Fruit fly (Drosophila melanogaster) whole organism, embryonic: Measurements from ENCODE around the gene CG42486.

ENCODE experiments used
- Atf6 ChIP-seq: fragments of 200-800 bp; sonication (Bioruptor generic); IDR thresholded peaks from 2 replicates; pipeline ENCODE4 v1.3.6; 2022; ENCODE audit warnings: missing biosample characterization, missing genetic modification characterization
- CG1024 ChIP-seq: fragments of 200-800 bp; sonication (Bioruptor generic); IDR thresholded peaks from 2 replicates; pipeline ENCODE4 v1.3.6; 2022; ENCODE audit warnings: missing biosample characterization, missing genetic modification characterization
- CG11560 ChIP-seq: fragments of 200-800 bp; sonication (Bioruptor generic); IDR thresholded peaks from 3 replicates; pipeline ENCODE4 v1.3.6; 2022; ENCODE audit warnings: missing biosample characterization, missing genetic modification characterization
- CG13894 ChIP-seq: fragments of 200-800 bp; sonication (Bioruptor generic); optimal IDR thresholded peaks from 3 replicates; lab custom pipeline; 2018; ENCODE audit warnings: missing biosample characterization, mild to moderate bottlenecking, missing genetic modification characterization, moderate library complexity
- CG1529 ChIP-seq: fragments of 200-800 bp; sonication (Bioruptor generic); optimal IDR thresholded peaks from 3 replicates; lab custom pipeline; 2018; ENCODE audit warnings: missing biosample characterization, missing genetic modification characterization
- CG15479 ChIP-seq: fragments of 200-800 bp; sonication (Bioruptor generic); optimal IDR thresholded peaks from 3 replicates; lab custom pipeline; 2019; ENCODE audit warnings: missing biosample characterization, mild to moderate bottlenecking, missing genetic modification characterization, moderate library complexity
- CG15601 ChIP-seq: fragments of 200-800 bp; sonication (Bioruptor generic); optimal IDR thresholded peaks from 3 replicates; lab custom pipeline; 2019; ENCODE audit warnings: missing biosample characterization, mild to moderate bottlenecking, missing genetic modification characterization, moderate library complexity
- CG17361 ChIP-seq: fragments of 200-800 bp; sonication (Bioruptor generic); IDR thresholded peaks from 3 replicates; pipeline ENCODE4 v1.3.6; 2022; ENCODE audit warnings: missing biosample characterization, missing genetic modification characterization
- CG30020 ChIP-seq: fragments of 200-800 bp; optimal IDR thresholded peaks from 2 replicates; lab custom pipeline; 2019; ENCODE audit warnings: missing biosample characterization, mild to moderate bottlenecking, missing genetic modification characterization, moderate library complexity
- CG31441 ChIP-seq: fragments of 200-800 bp; sonication (Bioruptor generic); IDR thresholded peaks from 2 replicates; pipeline ENCODE4 v1.3.6; 2022; ENCODE audit warnings: missing biosample characterization, missing genetic modification characterization
- CG34422 ChIP-seq: fragments of 200-800 bp; sonication (Bioruptor generic); IDR thresholded peaks from 3 replicates; pipeline ENCODE4 v1.3.6; 2022; ENCODE audit warnings: missing biosample characterization, missing genetic modification characterization
- CG42726 ChIP-seq: fragments of 200-800 bp; sonication (Bioruptor generic); IDR thresholded peaks from 2 replicates; pipeline ENCODE4 v1.3.6; 2022; ENCODE audit warnings: missing biosample characterization, missing genetic modification characterization; ENCODE audit not compliant: partially characterized antibody
- CG4282 ChIP-seq: fragments of 200-800 bp; sonication (Bioruptor generic); optimal IDR thresholded peaks from 2 replicates; lab custom pipeline; 2016; ENCODE audit warnings: missing biosample characterization, missing genetic modification characterization
- CG43689 ChIP-seq: fragments of 200-800 bp; sonication (Bioruptor generic); IDR thresholded peaks from 2 replicates; pipeline ENCODE4 v1.3.6; 2022; ENCODE audit warnings: missing biosample characterization, missing genetic modification characterization
- CG4820 ChIP-seq: fragments of 200-800 bp; sonication (Bioruptor generic); optimal IDR thresholded peaks from 3 replicates; lab custom pipeline; 2016; ENCODE audit warnings: missing biosample characterization, missing genetic modification characterization
- CG6272 ChIP-seq: fragments of 200-800 bp; sonication (Bioruptor generic); IDR thresholded peaks from 2 replicates; pipeline ENCODE4 v1.3.6; 2022; ENCODE audit warnings: missing biosample characterization, missing genetic modification characterization
- CG6689 ChIP-seq: fragments of 200-800 bp; sonication (Bioruptor generic); IDR thresholded peaks from 2 replicates; pipeline ENCODE4 v1.3.6; 2022; ENCODE audit warnings: missing biosample characterization, missing genetic modification characterization
- CG7372 ChIP-seq: fragments of 200-800 bp; sonication (Bioruptor generic); IDR thresholded peaks from 2 replicates; pipeline ENCODE4 v1.3.6; 2022; ENCODE audit warnings: missing biosample characterization, missing genetic modification characterization
- CG9817 ChIP-seq: fragments of 200-800 bp; sonication (Bioruptor generic); optimal IDR thresholded peaks from 2 replicates; lab custom pipeline; 2018; ENCODE audit warnings: missing biosample characterization, mild to moderate bottlenecking, missing genetic modification characterization, moderate library complexity
- CTCF ChIP-seq: fragments of 200-800 bp; sonication (Bioruptor generic); optimal IDR thresholded peaks from 2 replicates; lab custom pipeline; 2017; ENCODE audit warnings: missing biosample characterization, mild to moderate bottlenecking, missing genetic modification characterization, moderate library complexity
- D19B ChIP-seq: fragments of 200-800 bp; sonication (Bioruptor generic); optimal IDR thresholded peaks from 2 replicates; lab custom pipeline; 2017; ENCODE audit warnings: missing biosample characterization, mild to moderate bottlenecking, missing genetic modification characterization
- Dll ChIP-seq: fragments of 200-800 bp; sonication (Bioruptor generic); IDR thresholded peaks from 4 replicates; pipeline ENCODE4 v1.3.6; 2022; ENCODE audit warnings: missing biosample characterization, missing genetic modification characterization; ENCODE audit not compliant: partially characterized antibody
- Drgx ChIP-seq: fragments of 200-800 bp; sonication (Bioruptor generic); IDR thresholded peaks from 2 replicates; pipeline ENCODE4 v1.3.6; 2022; ENCODE audit warnings: missing biosample characterization, missing genetic modification characterization
- E2f1 ChIP-seq: fragments of 200-800 bp; sonication (Bioruptor generic); IDR thresholded peaks from 2 replicates; pipeline ENCODE4 v1.3.6; 2022; ENCODE audit warnings: missing biosample characterization, missing genetic modification characterization
- Elba2 ChIP-seq: fragments of 200-800 bp; sonication (Bioruptor generic); optimal IDR thresholded peaks from 3 replicates; lab custom pipeline; 2016; ENCODE audit warnings: missing biosample characterization, missing genetic modification characterization
- Ets65A ChIP-seq: fragments of 200-800 bp; sonication (Bioruptor generic); peaks from one replicate; lab custom pipeline; 2016; ENCODE audit warnings: missing biosample characterization, missing genetic modification characterization
- GATAe ChIP-seq: fragments of 200-800 bp; sonication (Bioruptor generic); conservative IDR thresholded peaks from 2 replicates; pipeline ENCODE4 v1.3.6; 2022; ENCODE audit warnings: missing biosample characterization, missing genetic modification characterization
- H2.0 ChIP-seq: fragments of 200-800 bp; sonication (Bioruptor generic); IDR thresholded peaks from 2 replicates; pipeline ENCODE4 v1.3.6; 2022; ENCODE audit warnings: missing biosample characterization, missing genetic modification characterization
- HHEX ChIP-seq: fragments of 200-800 bp; sonication (Bioruptor generic); optimal IDR thresholded peaks from 3 replicates; lab custom pipeline; 2017; ENCODE audit warnings: missing biosample characterization, mild to moderate bottlenecking, missing genetic modification characterization, missing genetic modification reagents
- HmgZ ChIP-seq: fragments of 200-800 bp; sonication (Bioruptor generic); optimal IDR thresholded peaks from 2 replicates; lab custom pipeline; 2018; ENCODE audit warnings: missing biosample characterization, mild to moderate bottlenecking, missing genetic modification characterization
- Hr51 ChIP-seq, 2 experiments: fragments of 200-800 bp; sonication (Bioruptor generic); optimal IDR thresholded peaks; 2 replicates in 1 of 2; 3 replicates in 1 of 2; lab custom pipeline; 2016 to 2018; ENCODE audit warnings: missing biosample characterization in 2 of 2, missing genetic modification characterization in 2 of 2, mild to moderate bottlenecking in 1 of 2, moderate library complexity in 1 of 2
- NC2β ChIP-seq: fragments of 200-800 bp; sonication (Bioruptor generic); optimal IDR thresholded peaks from 2 replicates; lab custom pipeline; 2016; ENCODE audit warnings: missing biosample characterization, missing genetic modification characterization
- Nf-YC ChIP-seq: fragments of 200-800 bp; optimal IDR thresholded peaks from 3 replicates; lab custom pipeline; 2019; ENCODE audit warnings: missing biosample characterization, mild to moderate bottlenecking, missing genetic modification characterization, moderate library complexity
- Ptx1 ChIP-seq: fragments of 200-800 bp; sonication (Bioruptor generic); IDR thresholded peaks from 2 replicates; pipeline ENCODE4 v1.3.6; 2022; ENCODE audit warnings: missing biosample characterization, missing genetic modification characterization
- Trl ChIP-seq, 3 experiments: fragments of >200 bp in 2 of 3; fragments of 200-800 bp in 1 of 3; sonication (Bioruptor generic) in 1 of 3; optimal IDR thresholded peaks; 2 replicates in 1 of 3; 3 replicates in 2 of 3; lab custom pipeline; 2016 to 2017; ENCODE audit warnings: missing biosample characterization in 1 of 3, missing genetic modification characterization in 1 of 3
- aop ChIP-seq: fragments of 200-800 bp; sonication (Bioruptor generic); IDR thresholded peaks from 2 replicates; pipeline ENCODE4 v1.3.6; 2022; ENCODE audit warnings: missing biosample characterization, missing genetic modification characterization
- ato ChIP-seq: fragments of 200-800 bp; sonication (Bioruptor generic); IDR thresholded peaks from 2 replicates; pipeline ENCODE4 v1.3.6; 2022; ENCODE audit warnings: missing biosample characterization, missing genetic modification characterization; ENCODE audit not compliant: partially characterized antibody
- gfzf ChIP-seq: fragments of 200-800 bp; sonication (Bioruptor generic); optimal IDR thresholded peaks from 2 replicates; lab custom pipeline; 2016; ENCODE audit warnings: missing biosample characterization, mild to moderate bottlenecking, missing genetic modification characterization, moderate library complexity
- h ChIP-seq: fragments of >200 bp; optimal IDR thresholded peaks from 2 replicates; lab custom pipeline; 2017
- hbn ChIP-seq: fragments of 200-800 bp; sonication (Bioruptor generic); IDR thresholded peaks from 2 replicates; pipeline ENCODE4 v1.3.6; 2022; ENCODE audit warnings: missing biosample characterization, missing genetic modification characterization; ENCODE audit not compliant: partially characterized antibody
- knrl ChIP-seq: fragments of 200-800 bp; sonication (Bioruptor generic); IDR thresholded peaks from 3 replicates; pipeline ENCODE4 v1.3.6; 2022; ENCODE audit warnings: missing biosample characterization, missing genetic modification characterization; ENCODE audit not compliant: partially characterized antibody
- luna ChIP-seq: fragments of 200-800 bp; sonication (Bioruptor generic); optimal IDR thresholded peaks from 2 replicates; lab custom pipeline; 2016; ENCODE audit warnings: missing biosample characterization, missing genetic modification characterization
- mld ChIP-seq: fragments of 200-800 bp; sonication (Bioruptor generic); IDR thresholded peaks from 3 replicates; pipeline ENCODE4 v1.3.6; 2022; ENCODE audit warnings: missing biosample characterization, missing genetic modification characterization; ENCODE audit not compliant: partially characterized antibody
- pan ChIP-seq, 4 experiments: fragments of >200 bp in 3 of 4; fragments of 200-800 bp in 1 of 4; sonication (Bioruptor generic) in 1 of 4; optimal IDR thresholded peaks in 3 of 4; IDR thresholded peaks in 1 of 4; 2 replicates each; pipeline versions ENCODE4 v1.3.6 to Lab custom; 2017 to 2022; ENCODE audit warnings: missing biosample characterization in 2 of 4, missing genetic modification characterization in 2 of 4, mixed read lengths in 1 of 4
- phol ChIP-seq: fragments of 200-800 bp; sonication (Bioruptor generic); optimal IDR thresholded peaks from 3 replicates; lab custom pipeline; 2018; ENCODE audit warnings: missing biosample characterization, mild to moderate bottlenecking, missing genetic modification characterization, moderate library complexity
- slbo ChIP-seq: fragments of 200-800 bp; sonication (Bioruptor generic); IDR thresholded peaks from 2 replicates; pipeline ENCODE4 v1.3.6; 2022; ENCODE audit warnings: missing biosample characterization, missing genetic modification characterization
- sqz ChIP-seq: fragments of 200-800 bp; sonication (Bioruptor generic); optimal IDR thresholded peaks from 3 replicates; lab custom pipeline; 2018; ENCODE audit warnings: missing biosample characterization, mild to moderate bottlenecking, missing genetic modification characterization
- sug ChIP-seq: fragments of 200-800 bp; optimal IDR thresholded peaks from 2 replicates; lab custom pipeline; 2019; ENCODE audit warnings: missing biosample characterization, mild to moderate bottlenecking, missing genetic modification characterization, moderate library complexity

CG42486 gene

dm6 chr2L:11808702-11809583 lies 34.0 kb upstream of the CG42486 start, which contains the start of gene crol (continued):
- 0 out of 2 replicates have a peak, but pooled peaks have one; percentile 16 for TF ChIP-seq Atf6
- TF ChIP-seq CG7372 (GFP tag; lab: Robert Waterston, UW), result no peak
- peak in 1 of 2 experiments; percentile 34 for TF ChIP-seq Hr51 (GFP tag; optimal IDR thresholded peaks at IDR 0.05; lab: Kevin White, UChicago)
- peak; percentile 64; the same call in 1 of the 2 replicates for TF ChIP-seq CG42726 (GFP tag; lab: Robert Waterston, UW)
- peak; percentile 32 for TF ChIP-seq CG15601 (tag; lab: Kevin White, UChicago)
- peak; percentile 48 for TF ChIP-seq HmgZ (tag; lab: Kevin White, UChicago)
- TF ChIP-seq Trl (optimal IDR thresholded peaks at IDR 0.05; lab: Kevin White, UChicago), result peak; percentile 86 to 91
- TF ChIP-seq Trl (GFP tag; optimal IDR thresholded peaks at IDR 0.05; lab: Kevin White, UChicago), result no peak
- peak; percentile 35; the same call in 1 of the 2 replicates for TF ChIP-seq CG31441 (GFP tag; lab: Robert Waterston, UW)
- no peak for TF ChIP-seq H2.0 (GFP tag; lab: Robert Waterston, UW)
- TF ChIP-seq E2f1, result peak; percentile 81
- TF ChIP-seq CTCF (GFP tag; lab: Kevin White, UChicago), result peak; percentile 20
- TF ChIP-seq sug (tag; lab: Kevin White, UChicago), result peak; percentile 28
- no peak for TF ChIP-seq CG1529 (GFP tag; lab: Kevin White, UChicago)
- peak; percentile 86 for TF ChIP-seq Dll (GFP tag; lab: Robert Waterston, UW)
- TF ChIP-seq Ptx1 (GFP tag; lab: Robert Waterston, UW), result no peak
- peak; percentile 32 for TF ChIP-seq CG13894 (tag; lab: Kevin White, UChicago)
- TF ChIP-seq luna (GFP tag; lab: Kevin White, UChicago), result no peak
- TF ChIP-seq Elba2 (GFP tag; lab: Kevin White, UChicago), result peak; percentile 100
- peak; percentile 17 for TF ChIP-seq CG9817 (tag; lab: Kevin White, UChicago)
- TF ChIP-seq CG34422 (GFP tag; lab: Robert Waterston, UW), result peak; percentile 93; the same call in 2 of the 3 replicates
- no peak for TF ChIP-seq D19B
- TF ChIP-seq slbo (GFP tag; lab: Robert Waterston, UW), result peak; percentile 48
- no peak for TF ChIP-seq HHEX (GFP tag; lab: Kevin White, UChicago)
- TF ChIP-seq CG4282, result no peak
- TF ChIP-seq hbn (GFP tag; lab: Robert Waterston, UW), result peak; percentile 84
- TF ChIP-seq CG6272 (GFP tag; lab: Robert Waterston, UW), result no peak
- TF ChIP-seq CG6689 (GFP tag; lab: Robert Waterston, UW), result 0 out of 2 replicates have a peak, but pooled peaks have one; percentile 8
- peak; percentile 43 for TF ChIP-seq phol (tag; lab: Kevin White, UChicago)
- peak; percentile 15 for TF ChIP-seq Nf-YC (tag; lab: Kevin White, UChicago)
- TF ChIP-seq CG43689 (GFP tag; lab: Robert Waterston, UW), result no peak
- TF ChIP-seq NC2β (GFP tag; lab: Kevin White, UChicago), result peak; percentile 20
- peak; percentile 62 for TF ChIP-seq CG15479
- no peak for TF ChIP-seq Ets65A (GFP tag; lab: Kevin White, UChicago)
- peak; percentile 14 for TF ChIP-seq sqz (GFP tag; lab: Kevin White, UChicago)
- TF ChIP-seq aop (GFP tag; lab: Robert Waterston, UW), result peak; percentile 38; the same call in 1 of the 2 replicates
- TF ChIP-seq ato (GFP tag; lab: Robert Waterston, UW), result peak; percentile 74
- TF ChIP-seq CG11560 (tag; lab: Robert Waterston, UW), result no peak
- TF ChIP-seq h, result no peak
- no peak for TF ChIP-seq pan (optimal IDR thresholded peaks at IDR 0.05; lab: Kevin White, UChicago)
- TF ChIP-seq pan (GFP tag; optimal IDR thresholded peaks at IDR 0.05 in 1 of 2, IDR thresholded peaks at IDR 0.05 in 1 of 2), result peak in 1 of 2 experiments; percentile 20
- TF ChIP-seq CG17361 (GFP tag; lab: Robert Waterston, UW), result peak; percentile 44; the same call in 1 of the 3 replicates
- TF ChIP-seq CG30020 (tag; lab: Kevin White, UChicago), result peak; percentile 52
- no peak for TF ChIP-seq CG1024 (GFP tag; lab: Robert Waterston, UW)
- peak; percentile 63; the same call in 2 of the 3 replicates for TF ChIP-seq mld (GFP tag; lab: Robert Waterston, UW)
- TF ChIP-seq gfzf, result peak; percentile 72
- TF ChIP-seq Drgx (GFP tag; lab: Robert Waterston, UW), result peak; percentile 50
- TF ChIP-seq GATAe (GFP tag; lab: Robert Waterston, UW), result no peak
- TF ChIP-seq CG4820 (GFP tag; lab: Kevin White, UChicago), result no peak
- peak; percentile 81 for TF ChIP-seq knrl (GFP tag; lab: Robert Waterston, UW)
